Worm (Caenorhabditis elegans) whole organism, L4 larva: ENCODE measurements around the gene arv-1.

Source experiments
- F26F4.8 ChIP-seq: fragments of 200-800 bp; sonication (Bioruptor generic); conservative IDR thresholded peaks from 2 replicates; pipeline ENCODE4 v1.3.6; 2022; ENCODE audit warnings: missing genetic modification characterization, missing compliant biosample characterization
- R02D3.7 ChIP-seq: fragments of 150-350 bp; sonication (generic microtip); optimal IDR thresholded peaks from 3 replicates; lab custom pipeline; 2014; ENCODE audit warnings: missing biosample characterization, missing genetic modification characterization
- T20F7.1 ChIP-seq: fragments of 200-800 bp; sonication (Bioruptor generic); optimal IDR thresholded peaks from 2 replicates; lab custom pipeline; 2018; ENCODE audit warnings: mild to moderate bottlenecking, missing genetic modification characterization, missing compliant biosample characterization
- Y48G9A.11 ChIP-seq: fragments of 200-800 bp; sonication (Bioruptor generic); IDR thresholded peaks from 2 replicates; pipeline ENCODE4 v1.3.6; 2022; ENCODE audit warnings: missing genetic modification reagents, missing genetic modification characterization, missing compliant biosample characterization
- aha-1 ChIP-seq: fragments of 150-350 bp; peaks from one replicate; lab custom pipeline; 2014; ENCODE audit warnings: missing biosample characterization, missing genetic modification characterization
- ama-1 ChIP-seq: fragments of 150-350 bp; optimal IDR thresholded peaks from 2 replicates; lab custom pipeline; 2014; ENCODE audit warnings: inconsistent platforms, mixed read lengths
- arid-1 ChIP-seq: fragments of 200-800 bp; sonication (Bioruptor generic); conservative IDR thresholded peaks from 2 replicates; pipeline ENCODE4 v1.3.6; 2022; ENCODE audit warnings: missing genetic modification reagents, missing genetic modification characterization, missing compliant biosample characterization
- ceh-44 ChIP-seq: fragments of 200-800 bp; sonication (Bioruptor generic); IDR thresholded peaks from 2 replicates; pipeline ENCODE4 v1.3.6; 2022; ENCODE audit warnings: missing genetic modification reagents, missing genetic modification characterization, missing compliant biosample characterization
- ceh-62 ChIP-seq: sonication (generic microtip); optimal IDR thresholded peaks from 2 replicates; lab custom pipeline; 2017; ENCODE audit warnings: missing biosample characterization, missing genetic modification characterization
- ceh-82 ChIP-seq: sonication (generic microtip); optimal IDR thresholded peaks from 2 replicates; lab custom pipeline; 2017; ENCODE audit warnings: missing biosample characterization, missing genetic modification characterization
- ces-1 ChIP-seq: fragments of 150-350 bp; sonication (generic microtip); optimal IDR thresholded peaks from 4 replicates; lab custom pipeline; 2014; ENCODE audit warnings: missing biosample characterization, missing genetic modification reagents, missing genetic modification characterization
- cey-2 ChIP-seq: sonication (generic microtip); optimal IDR thresholded peaks from 3 replicates; lab custom pipeline; 2017; ENCODE audit warnings: missing genetic modification characterization, mild to moderate bottlenecking, missing compliant biosample characterization, antibody characterized with exemption, borderline replicate concordance; ENCODE audit not compliant: insufficient read depth
- daf-12 ChIP-seq: fragments of 150-350 bp; optimal IDR thresholded peaks from 2 replicates; lab custom pipeline; 2014; ENCODE audit warnings: missing biosample characterization, missing genetic modification reagents, missing genetic modification characterization
- dmd-6 ChIP-seq: fragments of 200-800 bp; sonication (Bioruptor generic); IDR thresholded peaks from 2 replicates; pipeline ENCODE4 v1.3.6; 2022; ENCODE audit warnings: missing genetic modification reagents, missing genetic modification characterization, missing compliant biosample characterization
- dmd-9 ChIP-seq: fragments of 200-800 bp; sonication (Bioruptor generic); IDR thresholded peaks from 2 replicates; pipeline ENCODE4 v1.3.6; 2022; ENCODE audit warnings: missing genetic modification reagents, missing genetic modification characterization, missing compliant biosample characterization
- dpl-1 ChIP-seq: fragments of 150-350 bp; optimal IDR thresholded peaks from 2 replicates; lab custom pipeline; 2014; ENCODE audit warnings: missing biosample characterization, missing genetic modification reagents, missing genetic modification characterization
- fkh-10 ChIP-seq: fragments of 150-350 bp; optimal IDR thresholded peaks from 2 replicates; lab custom pipeline; 2014; ENCODE audit warnings: missing biosample characterization, missing genetic modification reagents, missing genetic modification characterization
- fos-1 ChIP-seq: fragments of 150-350 bp; optimal IDR thresholded peaks from 2 replicates; lab custom pipeline; 2014; ENCODE audit warnings: missing biosample characterization, missing genetic modification characterization
- hif-1 ChIP-seq, 2 experiments: sonication (generic microtip); optimal IDR thresholded peaks; 2 replicates each; lab custom pipeline; 2016 to 2017; ENCODE audit warnings: missing compliant biosample characterization in 2 of 2, missing genetic modification characterization in 2 of 2, missing genetic modification reagents in 2 of 2, missing genotype in 2 of 2, mild to moderate bottlenecking in 1 of 2
- hmg-1.1 ChIP-seq: fragments of 200-800 bp; sonication (Bioruptor generic); IDR thresholded peaks from 2 replicates; pipeline ENCODE4 v1.3.6; 2022; ENCODE audit warnings: missing genetic modification reagents, missing genetic modification characterization, missing compliant biosample characterization
- jun-1 ChIP-seq: fragments of 150-350 bp; optimal IDR thresholded peaks from 2 replicates; lab custom pipeline; 2014; ENCODE audit warnings: missing biosample characterization, missing genetic modification reagents, missing genetic modification characterization
- lin-13 ChIP-seq: fragments of 150-350 bp; optimal IDR thresholded peaks from 2 replicates; lab custom pipeline; 2014; ENCODE audit warnings: missing biosample characterization, missing genetic modification reagents, missing genetic modification characterization
- lin-38 ChIP-seq: fragments of 200-800 bp; sonication (Bioruptor generic); IDR thresholded peaks from 2 replicates; pipeline ENCODE4 v1.3.6; 2022; ENCODE audit warnings: missing genetic modification reagents, missing genetic modification characterization, missing compliant biosample characterization
- lin-39 ChIP-seq: fragments of 150-350 bp; optimal IDR thresholded peaks from 2 replicates; lab custom pipeline; 2014; ENCODE audit warnings: missing biosample characterization, missing genetic modification reagents, missing genetic modification characterization
- mdl-1 ChIP-seq, 2 experiments: fragments of 150-350 bp in 1 of 2; sonication (generic microtip) in 1 of 2; optimal IDR thresholded peaks; 2 replicates each; lab custom pipeline; 2014 to 2017; ENCODE audit warnings: missing biosample characterization in 2 of 2, missing genetic modification characterization in 2 of 2
- nhr-11 ChIP-seq: fragments of 150-350 bp; optimal IDR thresholded peaks from 2 replicates; lab custom pipeline; 2014; ENCODE audit warnings: missing biosample characterization, missing genetic modification characterization
- nhr-25 ChIP-seq: sonication (generic microtip); optimal IDR thresholded peaks from 2 replicates; lab custom pipeline; 2017; ENCODE audit warnings: missing genetic modification characterization, mild to moderate bottlenecking, missing compliant biosample characterization, antibody characterized with exemption, moderate library complexity, borderline replicate concordance; ENCODE audit not compliant: insufficient read depth
- nhr-28 ChIP-seq: fragments of 150-350 bp; optimal IDR thresholded peaks from 2 replicates; lab custom pipeline; 2014; ENCODE audit warnings: missing biosample characterization, missing genetic modification characterization
- nhr-6 ChIP-seq: fragments of 150-350 bp; optimal IDR thresholded peaks from 2 replicates; lab custom pipeline; 2014; ENCODE audit warnings: missing biosample characterization, missing genetic modification characterization
- nhr-76 ChIP-seq: fragments of 150-350 bp; optimal IDR thresholded peaks from 2 replicates; lab custom pipeline; 2014; ENCODE audit warnings: missing biosample characterization, missing genetic modification characterization
- nhr-77 ChIP-seq: fragments of 150-350 bp; optimal IDR thresholded peaks from 2 replicates; lab custom pipeline; 2014; ENCODE audit warnings: missing biosample characterization, missing genetic modification characterization
- pqm-1 ChIP-seq: sonication (generic microtip); optimal IDR thresholded peaks from 2 replicates; lab custom pipeline; 2017; ENCODE audit warnings: missing biosample characterization, missing genetic modification characterization
- rbr-2 ChIP-seq: sonication (generic microtip); optimal IDR thresholded peaks from 2 replicates; lab custom pipeline; 2016; ENCODE audit warnings: missing genotype, missing genetic modification characterization, missing compliant biosample characterization
- snpc-1.2 ChIP-seq: fragments of 200-800 bp; sonication (Bioruptor generic); IDR thresholded peaks from 2 replicates; pipeline ENCODE4 v1.3.6; 2022; ENCODE audit warnings: missing genetic modification reagents, missing genetic modification characterization, missing compliant biosample characterization
- unc-130 ChIP-seq: sonication (generic microtip); optimal IDR thresholded peaks from 2 replicates; lab custom pipeline; 2016; ENCODE audit warnings: missing genetic modification reagents, missing genetic modification characterization, missing compliant biosample characterization
- zfp-3 ChIP-seq: fragments of 200-800 bp; sonication (Bioruptor generic); conservative IDR thresholded peaks from 2 replicates; pipeline ENCODE4 v1.3.6; 2022; ENCODE audit warnings: missing genetic modification reagents, missing genetic modification characterization, missing compliant biosample characterization
- ztf-11 ChIP-seq: fragments of 150-350 bp; optimal IDR thresholded peaks from 2 replicates; lab custom pipeline; 2014; ENCODE audit warnings: missing biosample characterization, missing genetic modification characterization
- ztf-7 ChIP-seq: fragments of 150-350 bp; optimal IDR thresholded peaks from 2 replicates; lab custom pipeline; 2014; ENCODE audit warnings: missing biosample characterization, missing genetic modification characterization

Gene arv-1

DNA sequence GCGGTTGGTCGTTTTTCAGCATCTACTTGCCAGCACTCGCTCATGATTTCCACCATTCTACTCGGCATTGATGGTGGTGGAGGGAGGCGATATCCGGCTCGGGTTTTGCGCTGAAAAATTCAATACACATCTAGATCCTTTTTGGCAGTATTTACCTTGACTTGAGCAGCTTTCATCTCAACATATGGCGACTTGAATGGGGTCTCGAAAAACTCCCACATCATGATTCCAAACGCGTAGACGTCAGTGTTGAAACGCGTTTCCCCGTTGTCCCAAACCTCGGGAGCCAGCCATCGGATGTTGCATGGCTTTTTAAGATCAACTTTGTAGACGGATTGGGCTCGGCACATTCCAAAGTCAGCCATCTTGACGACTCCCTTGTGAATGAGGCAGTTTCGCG, 2.1 kb downstream of the arv-1 start:
- TF ChIP-seq fos-1 (no peak), ama-1 (lab: Kevin White, UChicago) (no peak), aha-1 (tag; lab: Kevin White, UChicago) (peak; percentile 91)
- TF ChIP-seq, all 104 proteins: peak for 1

DNA sequence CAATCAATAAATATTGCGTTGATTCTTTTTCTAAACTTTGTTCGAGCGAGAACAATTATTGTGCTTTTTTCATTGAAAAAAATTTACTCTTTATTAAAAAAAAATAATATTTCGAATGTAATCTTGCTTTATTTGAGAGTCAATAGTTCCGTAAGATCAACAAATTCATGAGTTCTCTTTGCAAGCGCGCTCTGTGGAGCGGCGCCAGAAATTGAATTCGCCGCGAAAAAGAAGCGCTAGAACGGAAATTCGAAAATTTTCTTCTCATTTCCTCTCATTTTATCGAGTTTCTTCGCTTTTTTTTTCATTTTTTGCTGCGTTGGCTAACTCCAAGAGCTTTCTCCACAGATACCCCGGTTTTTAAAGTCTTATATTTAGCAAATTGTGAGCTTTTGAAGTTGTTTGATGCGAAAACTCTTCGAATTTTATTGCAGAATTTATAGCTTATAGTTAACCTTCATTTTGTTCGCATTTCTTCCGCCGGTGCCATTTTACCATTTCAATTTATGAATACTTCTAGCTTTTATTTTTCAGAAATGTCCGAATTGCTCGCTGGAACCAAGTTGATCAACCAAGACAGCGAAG, 3.4 kb downstream of the arv-1 start, which contains the start of gene R05H5.3:
R05H5.3 (plus strand) TSS at position 535 of the 585 bp plus-strand sequence.
- TF ChIP-seq nhr-11 (tag; lab: Kevin White, UChicago): peak; percentile 80
- TF ChIP-seq nhr-6: peak; percentile 77
- peak; percentile 74 for TF ChIP-seq aha-1 (tag; lab: Kevin White, UChicago)
- TF ChIP-seq ces-1 (GFP tag; lab: Kevin White, UChicago): peak; percentile 70
- peak; percentile 94 for TF ChIP-seq unc-130 (GFP tag; lab: Kevin White, UChicago)
- peak; percentile 63 for TF ChIP-seq nhr-77 (tag; lab: Kevin White, UChicago)
- TF ChIP-seq F26F4.8 (GFP tag; lab: Robert Waterston, UW): no peak
- peak; percentile 71 for TF ChIP-seq nhr-28 (tag; lab: Kevin White, UChicago)
- TF ChIP-seq lin-13 (GFP tag; lab: Kevin White, UChicago): peak; percentile 73
- no peak for TF ChIP-seq snpc-1.2 (GFP tag; lab: Robert Waterston, UW)
- peak; percentile 93 for TF ChIP-seq lin-38
- no peak for TF ChIP-seq dmd-6 (GFP tag; lab: Robert Waterston, UW)
- no peak for TF ChIP-seq ztf-7 (tag; lab: Kevin White, UChicago)
- peak; percentile 57; the same call in 1 of the 2 replicates for TF ChIP-seq Y48G9A.11 (GFP tag; lab: Robert Waterston, UW)
- no peak for TF ChIP-seq daf-12 (tag; lab: Kevin White, UChicago)
- TF ChIP-seq ceh-82 (tag; lab: Kevin White, UChicago): no peak
- peak; percentile 71; the same call in 1 of the 2 replicates for TF ChIP-seq ceh-44 (GFP tag; lab: Robert Waterston, UW)
- TF ChIP-seq dpl-1 (GFP tag; lab: Kevin White, UChicago): peak; percentile 83
- TF ChIP-seq fkh-10 (GFP tag; lab: Kevin White, UChicago): peak; percentile 71
- TF ChIP-seq T20F7.1 (GFP tag; lab: Kevin White, UChicago): peak; percentile 11
- no peak for TF ChIP-seq R02D3.7 (tag; lab: Kevin White, UChicago)
- peak in 1 of 2 experiments; percentile 70 for TF ChIP-seq hif-1 (tag; optimal IDR thresholded peaks at IDR 0.05; lab: Kevin White, UChicago)

DNA sequence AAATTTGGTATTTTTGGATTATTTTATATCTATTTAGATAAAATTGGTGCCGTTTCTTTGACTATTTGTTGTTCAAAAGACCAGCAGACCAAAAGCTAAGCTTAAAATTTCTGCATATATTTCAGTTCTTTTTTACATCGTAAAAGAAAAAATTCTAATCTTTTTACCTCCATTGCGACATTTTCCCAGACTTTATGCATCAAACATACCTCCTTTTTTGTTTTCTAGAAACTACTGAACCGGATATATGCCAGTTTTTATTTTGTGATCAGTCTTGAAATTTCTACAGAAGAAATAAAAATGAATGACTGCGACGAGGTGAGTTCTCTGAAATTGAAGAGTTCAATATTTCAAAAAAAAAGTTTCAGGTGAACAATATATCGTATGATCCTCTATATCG, 6.0 kb downstream of the arv-1 start, which contains the start of gene srb-6:
srb-6 (plus strand) TSS at position 301 of the 400 bp plus-strand sequence.
- TF ChIP-seq nhr-25: no peak
- TF ChIP-seq ceh-62 (tag; lab: Kevin White, UChicago): no peak

DNA sequence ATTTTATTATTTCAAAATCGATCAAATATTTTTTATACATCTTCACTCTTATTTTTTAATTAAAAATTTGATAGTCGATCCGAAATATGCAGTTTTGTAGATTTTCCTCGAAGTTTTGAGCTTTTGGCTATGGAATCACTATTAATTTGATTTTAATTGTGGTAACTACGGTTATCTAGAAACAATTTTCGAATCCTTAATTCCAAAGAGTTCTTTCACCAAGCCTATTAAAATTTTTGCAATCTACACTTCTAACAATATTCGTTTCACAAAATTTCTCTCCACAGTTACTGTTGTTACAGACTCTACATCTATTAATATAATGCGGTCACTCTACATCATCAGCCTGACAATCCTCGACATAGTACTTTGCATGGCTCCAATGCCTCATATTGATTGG, 8.4 kb downstream of the arv-1 start, which contains the start of gene R05H5.7:
R05H5.7 (plus strand) TSS at position 301 of the 400 bp plus-strand sequence.
- TF ChIP-seq ztf-7 (tag; lab: Kevin White, UChicago) (no peak), nhr-11 (tag; lab: Kevin White, UChicago) (no peak), dmd-9 (no peak), dpl-1 (GFP tag; lab: Kevin White, UChicago) (no peak)
- TF ChIP-seq, all 104 proteins: peak for 0

DNA sequence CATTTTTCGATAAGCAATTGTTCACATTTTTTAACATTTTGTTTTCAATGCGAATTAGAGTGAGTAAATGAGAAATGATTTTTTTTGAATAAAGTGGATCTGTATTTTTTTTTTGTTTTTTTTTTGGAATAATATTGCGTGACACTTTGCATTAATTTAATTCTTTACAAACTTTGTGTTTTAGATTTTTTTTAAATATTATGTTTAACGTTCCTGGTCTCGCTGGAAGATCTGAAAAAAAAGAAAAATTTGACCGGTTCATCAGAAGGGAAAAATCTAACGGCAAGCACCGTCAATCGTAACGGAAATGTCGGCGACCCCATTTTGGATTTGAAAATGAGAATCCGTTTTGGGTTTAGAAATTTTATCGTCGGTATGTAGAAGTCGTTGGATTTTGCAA, 11.3 kb downstream of the arv-1 start, which contains the start of gene cdc-25.4:
cdc-25.4 (minus strand) TSS at position 101 of the 400 bp plus-strand sequence.
- TF ChIP-seq aha-1 (tag; lab: Kevin White, UChicago): no peak
- TF ChIP-seq ztf-11 (tag; lab: Kevin White, UChicago): no peak
- TF ChIP-seq mdl-1 (tag; optimal IDR thresholded peaks at IDR 0.05; lab: Kevin White, UChicago): no peak
- TF ChIP-seq jun-1 (tag; lab: Kevin White, UChicago): no peak
- no peak for TF ChIP-seq nhr-76 (tag; lab: Kevin White, UChicago)
- TF ChIP-seq snpc-1.2 (GFP tag; lab: Robert Waterston, UW): no peak
- TF ChIP-seq ama-1 (lab: Kevin White, UChicago): no peak
- no peak for TF ChIP-seq cey-2
- no peak for TF ChIP-seq dpl-1 (GFP tag; lab: Kevin White, UChicago)
- no peak for TF ChIP-seq hmg-1.1 (GFP tag; lab: Robert Waterston, UW)
- TF ChIP-seq zfp-3: no peak
- no peak for TF ChIP-seq rbr-2 (tag; lab: Kevin White, UChicago)
- no peak for TF ChIP-seq arid-1 (GFP tag; lab: Robert Waterston, UW)
- TF ChIP-seq pqm-1 (tag; lab: Kevin White, UChicago): no peak
- TF ChIP-seq lin-39 (tag; lab: Kevin White, UChicago): no peak
